Worm (Caenorhabditis elegans): ENCODE data around the gene ceh-7.
A peak's percentile ranks its signal among the peaks of the same experiment; 100 is the strongest.

- no peak for TF ChIP-seq zag-1 (tag; optimal IDR thresholded peaks at IDR 0.05)
- TF ChIP-seq R02D3.7 (tag; optimal IDR thresholded peaks at IDR 0.05): no peak
- TF ChIP-seq skn-1 (tag; optimal IDR thresholded peaks at IDR 0.05): no peak
- TF ChIP-seq ztf-11 (tag; optimal IDR thresholded peaks at IDR 0.05): no peak
- TF ChIP-seq egl-27 (tag; optimal IDR thresholded peaks at IDR 0.05): no peak
- TF ChIP-seq lin-38 (GFP tag; IDR thresholded peaks at IDR 0.05): peak; percentile 10; the same call in 1 of the 2 replicates
- no peak for TF ChIP-seq snpc-4 (tag; optimal IDR thresholded peaks at IDR 0.05)
- TF ChIP-seq mdl-1 (tag; optimal IDR thresholded peaks at IDR 0.05): peak; percentile 62 to 68
- TF ChIP-seq gei-8 (GFP tag; optimal IDR thresholded peaks at IDR 0.05): no peak
- TF ChIP-seq lin-13 (GFP tag; optimal IDR thresholded peaks at IDR 0.05): no peak
- no peak for TF ChIP-seq fkh-10 (GFP tag; optimal IDR thresholded peaks at IDR 0.05)
Observed at ce11 chrII:8744555-8745448, 41.2 kb upstream of the ceh-7 start.
